Worm (Caenorhabditis elegans) whole organism, L4/young adult: ENCODE measurements around the gene pdtf-1.
"Not testable (repeated sequence)": the region's sequence is repeated elsewhere in the genome, so short reads cannot be mapped to it uniquely, and the experiment has no call there.

Experiments
- W03F9.2 ChIP-seq: fragments of 150-350 bp; optimal IDR thresholded peaks from 2 replicates; lab custom pipeline; 2014; ENCODE audit warnings: missing biosample characterization, missing genetic modification characterization
- dao-5 ChIP-seq: sonication (generic microtip); optimal IDR thresholded peaks from 2 replicates; lab custom pipeline; 2016; ENCODE audit warnings: missing genotype, missing genetic modification characterization, moderate library complexity, missing compliant biosample characterization
- him-1 ChIP-seq: sonication (generic microtip); optimal IDR thresholded peaks from 2 replicates; lab custom pipeline; 2016; ENCODE audit warnings: missing genotype, missing genetic modification reagents, missing genetic modification characterization, missing compliant biosample characterization

pdtf-1 gene

DNA sequence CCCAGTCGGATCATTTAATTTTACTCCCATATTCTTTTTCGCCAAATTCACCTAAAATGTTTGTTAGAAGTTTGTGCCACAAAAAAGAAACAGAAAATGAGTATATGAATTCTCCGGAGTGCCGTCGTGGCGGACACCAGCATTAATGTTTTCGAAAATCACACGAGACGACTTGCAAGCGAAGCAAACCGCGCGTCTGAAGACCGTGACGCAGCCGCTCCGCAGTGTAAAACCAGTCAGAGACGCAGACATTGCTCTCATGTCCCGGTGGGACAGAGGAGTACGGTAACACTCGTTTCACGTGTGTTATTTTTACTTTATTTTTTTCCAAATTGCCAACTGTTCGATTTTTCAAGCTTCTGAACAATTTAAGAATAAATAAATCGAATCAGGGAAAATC, at the start of gene pdtf-1, which contains the start of gene T26A8.4:
pdtf-1 (plus strand) TSS at position 330 of the 400 bp plus-strand sequence.
T26A8.4 (minus strand) TSS at position 185 of the 400 bp plus-strand sequence.
- TF ChIP-seq him-1 (tag; lab: Kevin White, UChicago) (peak; percentile 42), W03F9.2 (tag; lab: Kevin White, UChicago) (peak; percentile 87), dao-5 (tag; lab: Kevin White, UChicago) (no peak)

DNA sequence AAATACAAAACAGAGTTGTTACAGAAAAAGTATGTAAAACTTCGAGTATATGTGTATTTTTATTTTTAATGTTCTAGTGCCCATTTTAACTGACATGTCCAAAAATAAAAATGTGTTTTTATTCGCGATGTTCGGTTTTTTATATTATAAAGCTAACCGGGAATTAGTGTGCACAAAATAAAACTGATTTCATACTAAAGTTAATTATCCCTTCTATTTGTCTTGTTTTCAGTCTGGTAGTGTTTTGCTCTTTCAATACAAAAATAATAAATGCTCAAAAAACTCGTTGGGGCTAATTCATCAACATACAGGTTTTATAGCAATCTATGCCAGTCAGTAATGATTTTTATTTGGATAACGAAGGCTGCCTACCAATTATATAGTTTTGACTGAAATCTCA, 48.1 kb upstream of the pdtf-1 start:
- TF ChIP-seq dao-5 (tag; lab: Kevin White, UChicago) (no peak), W03F9.2 (tag; lab: Kevin White, UChicago) (no peak), him-1 (tag; lab: Kevin White, UChicago) (no peak)

DNA sequence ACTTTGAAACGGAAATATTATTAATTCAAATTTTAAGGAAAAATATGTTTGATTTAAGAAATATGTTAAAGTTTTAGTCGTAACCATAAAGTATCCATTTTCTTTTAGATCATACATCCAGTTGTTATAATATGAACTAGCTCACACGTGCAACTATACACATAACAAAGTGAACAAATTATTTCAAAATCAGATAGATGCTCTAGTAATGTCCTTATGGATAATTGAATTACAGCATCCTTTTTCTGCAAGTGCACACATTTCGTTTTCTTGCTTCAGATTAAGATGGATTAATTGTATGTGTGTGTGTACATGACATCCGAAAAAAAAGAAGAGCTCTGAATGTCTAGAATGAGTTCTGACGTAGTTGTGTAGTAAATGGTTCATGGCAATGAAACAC, 47.2 kb upstream of the pdtf-1 start:
- TF ChIP-seq him-1 (tag; lab: Kevin White, UChicago) (no peak), W03F9.2 (tag; lab: Kevin White, UChicago) (no peak), dao-5 (tag; lab: Kevin White, UChicago) (no peak)

DNA sequence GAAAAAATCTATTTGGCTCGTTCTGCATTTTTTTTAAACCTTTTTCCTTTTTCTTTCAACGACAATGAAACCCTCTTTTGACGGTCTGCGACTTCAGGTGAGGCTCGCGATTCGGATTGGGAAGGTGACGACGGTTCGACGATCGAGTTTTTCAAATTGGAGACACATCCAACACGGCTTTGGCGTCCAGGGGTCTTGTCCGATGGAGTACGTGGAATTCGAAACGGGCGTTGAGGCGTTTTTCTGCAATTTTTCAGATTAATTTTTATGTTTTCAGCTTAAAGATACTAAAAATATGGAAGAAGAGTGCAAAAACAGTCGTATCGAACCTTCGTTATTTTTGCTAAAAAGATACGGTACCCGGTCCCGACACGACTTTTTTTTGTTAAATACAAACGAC, 43.7 kb upstream of the pdtf-1 start, which contains the start of gene D2096.10:
D2096.10 (minus strand) TSS at position 101 of the 400 bp plus-strand sequence.
- not testable (repeated sequence) for TF ChIP-seq dao-5, him-1, W03F9.2 (tag; lab: Kevin White, UChicago)

DNA sequence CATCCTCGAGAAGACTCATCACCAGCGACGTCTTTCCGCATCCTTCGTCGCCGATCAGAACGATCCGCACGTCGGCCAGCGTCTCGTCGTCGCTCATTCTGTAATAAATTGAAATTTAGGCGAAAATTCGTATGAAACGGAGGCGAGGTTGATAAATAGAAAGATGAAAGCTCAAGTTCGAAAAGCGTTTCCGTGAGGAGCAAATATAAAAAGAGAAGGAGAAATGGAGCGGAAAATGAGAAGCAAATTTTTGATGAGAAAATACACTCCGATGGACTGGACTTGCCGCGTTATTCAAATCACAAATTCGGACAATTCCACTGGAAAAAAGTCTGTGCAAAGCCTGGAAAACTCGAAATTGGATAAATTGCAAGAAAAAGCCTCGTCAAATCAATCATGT, 38.7 kb upstream of the pdtf-1 start, which contains the start of gene D2096.11:
D2096.11 (minus strand) TSS at position 101 of the 400 bp plus-strand sequence.
- TF ChIP-seq dao-5 (tag; lab: Kevin White, UChicago), result no peak
- no peak for TF ChIP-seq W03F9.2 (tag; lab: Kevin White, UChicago)
- TF ChIP-seq him-1 (tag; lab: Kevin White, UChicago), result no peak

DNA sequence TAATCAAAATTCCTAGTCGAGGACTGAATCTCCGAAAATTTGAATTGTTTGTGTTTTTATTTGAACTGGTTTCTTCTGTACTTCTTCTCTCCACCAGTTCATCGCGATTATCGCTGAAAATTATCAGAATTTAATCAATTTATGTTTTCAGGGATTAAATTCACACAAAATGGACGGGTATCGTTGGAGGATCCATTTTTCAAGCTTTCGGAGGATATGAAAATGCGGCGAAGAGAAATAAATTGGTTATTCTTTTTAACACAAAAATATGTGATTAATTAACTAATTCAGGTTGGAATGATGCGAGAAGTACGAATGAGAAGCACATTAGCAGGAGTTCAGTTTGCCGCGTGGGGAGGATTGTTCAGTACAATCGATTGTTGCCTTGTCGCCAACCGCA, 36.5 kb upstream of the pdtf-1 start, which contains the start of gene timm-17B.2:
timm-17B.2 (plus strand) TSS at position 301 of the 400 bp plus-strand sequence.
- TF ChIP-seq him-1 (tag; lab: Kevin White, UChicago) (no peak), W03F9.2 (tag; lab: Kevin White, UChicago) (no peak), dao-5 (tag; lab: Kevin White, UChicago) (no peak)

DNA sequence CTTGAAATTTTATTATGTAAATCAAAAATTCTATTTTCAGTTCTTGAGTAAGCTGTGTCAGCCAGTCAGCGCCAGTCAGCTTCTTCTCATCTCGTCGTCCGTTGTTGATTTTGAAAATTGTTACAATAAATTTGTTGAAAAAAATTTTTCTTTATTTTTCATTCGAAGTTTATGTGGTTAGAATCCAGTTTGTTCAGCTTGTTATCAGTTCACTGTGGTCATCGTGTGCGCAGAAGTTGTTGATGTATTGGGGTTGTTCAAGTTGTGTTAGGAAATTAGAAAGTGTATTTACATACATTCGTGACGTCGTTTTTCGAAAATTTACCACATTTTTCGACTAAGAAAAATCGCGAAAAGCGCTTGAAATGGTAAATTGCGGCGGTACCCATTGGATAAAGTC, 35.0 kb upstream of the pdtf-1 start:
- TF ChIP-seq dao-5 (tag; lab: Kevin White, UChicago) (no peak), him-1 (tag; lab: Kevin White, UChicago) (no peak), W03F9.2 (tag; lab: Kevin White, UChicago) (no peak)

DNA sequence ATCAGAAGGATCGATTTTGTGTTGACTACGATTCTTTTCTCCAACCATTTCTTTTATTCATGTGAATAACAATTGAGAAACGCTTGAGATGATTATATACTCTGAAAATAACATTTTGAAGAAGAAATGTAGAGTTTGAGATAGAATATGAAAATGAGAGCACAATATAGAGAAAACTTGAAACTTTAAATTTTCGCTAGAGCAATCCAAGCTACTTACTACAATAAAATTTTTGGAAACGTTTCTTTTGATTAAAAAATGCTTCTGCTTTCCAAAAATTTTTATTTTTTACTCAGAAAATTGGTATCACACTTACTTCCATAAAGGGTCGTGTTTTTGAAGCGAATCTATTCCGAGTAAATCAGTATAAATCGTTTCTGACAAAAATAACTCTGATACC, 11.9 kb upstream of the pdtf-1 start, which contains the start of gene M116.5:
M116.5 (minus strand) TSS at position 101 of the 400 bp plus-strand sequence.
- no peak for TF ChIP-seq him-1 (tag; lab: Kevin White, UChicago)
- no peak for TF ChIP-seq W03F9.2 (tag; lab: Kevin White, UChicago)
- TF ChIP-seq dao-5 (tag; lab: Kevin White, UChicago), result no peak

DNA sequence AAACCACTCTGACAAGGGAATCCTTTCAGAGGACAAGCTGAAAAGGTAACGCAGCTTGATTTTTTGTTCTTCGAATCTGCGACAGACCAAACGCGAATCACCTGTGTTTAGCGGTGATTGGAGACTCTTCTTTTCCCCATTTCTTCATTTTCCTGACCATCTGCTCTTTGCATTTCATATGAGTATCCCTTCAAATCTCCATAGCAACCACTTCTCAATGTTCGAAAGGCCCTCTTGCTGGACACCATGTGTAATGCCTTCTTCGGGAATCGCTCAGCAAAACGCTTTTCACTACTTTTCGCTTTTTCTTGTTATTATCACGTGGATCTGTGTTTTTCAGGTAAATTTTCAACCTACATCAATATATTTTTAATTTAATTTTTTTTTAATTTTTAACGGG, 6.3 kb upstream of the pdtf-1 start, which contains the start of the genes T26A8.3 and tmem-231:
T26A8.3 (minus strand) TSS at position 101 of the 400 bp plus-strand sequence.
tmem-231 (plus strand) TSS at position 249 of the 400 bp plus-strand sequence.
- TF ChIP-seq him-1 (tag; lab: Kevin White, UChicago), result no peak
- no peak for TF ChIP-seq W03F9.2 (tag; lab: Kevin White, UChicago)
- no peak for TF ChIP-seq dao-5 (tag; lab: Kevin White, UChicago)

DNA sequence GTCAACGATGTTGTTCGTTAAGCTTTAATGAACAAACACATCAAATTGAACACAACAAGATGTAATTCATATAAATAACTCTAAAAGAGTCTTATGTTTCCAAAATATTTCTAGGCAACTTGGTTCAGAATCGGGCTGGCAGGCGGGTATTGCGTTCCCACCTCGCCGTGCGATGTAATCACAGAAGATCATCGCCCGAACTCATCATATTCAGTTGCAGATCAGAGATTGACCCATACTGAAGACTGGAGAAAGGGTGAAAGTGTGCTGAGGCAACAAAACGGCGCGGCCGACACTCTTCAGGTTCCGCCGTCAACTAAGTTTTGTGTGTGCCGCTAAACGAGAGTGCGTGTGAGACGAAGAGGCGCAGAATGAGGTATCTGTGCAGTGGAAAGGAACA, 4.3 kb upstream of the pdtf-1 start:
- TF ChIP-seq him-1 (tag; lab: Kevin White, UChicago), result peak; percentile 89
- TF ChIP-seq W03F9.2 (tag; lab: Kevin White, UChicago), result peak; percentile 79
- no peak for TF ChIP-seq dao-5 (tag; lab: Kevin White, UChicago)

DNA sequence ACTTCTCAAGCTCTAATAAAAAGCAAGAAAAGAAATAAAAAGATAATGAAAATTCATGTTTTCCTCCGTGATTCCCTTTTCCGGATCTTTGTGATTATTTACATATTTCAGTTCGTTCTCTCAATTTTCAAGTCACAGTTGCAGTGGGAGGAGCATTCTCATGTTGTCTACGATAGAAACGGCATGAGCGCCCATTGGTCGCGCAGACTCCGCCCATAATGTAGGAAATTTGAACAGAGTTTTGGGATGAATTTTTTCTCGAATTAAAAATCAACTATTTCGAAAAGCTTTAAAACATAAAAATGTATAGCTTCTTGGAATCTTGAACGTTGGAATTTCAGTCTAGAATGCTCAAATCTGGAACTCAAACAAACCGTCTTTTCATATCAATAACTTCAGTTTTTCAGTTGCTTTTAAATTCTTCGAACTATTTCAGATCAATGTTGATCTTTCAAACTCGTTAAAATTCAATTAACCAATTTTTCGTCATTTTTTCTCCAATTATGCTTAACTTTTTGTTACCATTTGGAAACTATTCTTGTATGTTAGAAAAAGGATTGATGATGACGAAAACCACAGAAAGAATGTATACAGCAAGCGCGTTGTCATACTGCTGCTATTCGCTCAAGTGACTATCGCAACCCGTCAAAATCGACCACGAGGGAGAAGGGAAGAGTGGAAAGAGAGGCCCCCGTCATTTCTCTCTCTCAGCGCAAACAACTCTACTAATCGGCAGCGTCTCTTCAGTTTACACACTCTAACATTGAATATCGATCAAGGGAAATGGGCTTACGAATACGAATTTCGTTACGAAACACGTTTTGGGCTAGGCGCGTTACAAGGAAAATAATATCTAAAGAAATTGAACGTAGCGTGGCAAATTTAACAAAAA, 1.0 kb upstream of the pdtf-1 start:
- TF ChIP-seq him-1 (tag; lab: Kevin White, UChicago) (peak; percentile 33), dao-5 (tag; lab: Kevin White, UChicago) (no peak), W03F9.2 (tag; lab: Kevin White, UChicago) (peak; percentile 3)

DNA sequence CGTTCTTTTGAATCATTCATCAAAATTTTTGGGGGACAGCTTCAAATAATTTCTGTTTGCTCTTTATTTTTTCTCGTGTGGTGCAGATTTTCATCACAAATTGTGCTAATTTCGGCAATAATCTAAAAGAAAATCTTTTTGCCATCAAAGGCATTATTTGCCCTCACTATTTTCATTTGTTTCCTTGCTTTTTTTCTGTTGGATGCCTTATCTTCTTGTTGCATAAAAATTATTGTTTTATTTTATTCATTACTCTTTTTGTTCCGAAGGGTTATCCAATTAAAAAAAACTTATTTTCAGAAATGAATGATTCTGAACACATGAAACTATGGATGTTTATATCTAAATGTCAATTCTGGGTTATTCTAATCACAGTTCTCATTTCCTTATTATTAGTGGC, 14.1 kb downstream of the pdtf-1 start, which contains the start of gene T01B11.1:
T01B11.1 (plus strand) TSS at position 301 of the 400 bp plus-strand sequence.
- TF ChIP-seq dao-5 (tag; lab: Kevin White, UChicago), result no peak
- TF ChIP-seq him-1 (tag; lab: Kevin White, UChicago), result no peak
- no peak for TF ChIP-seq W03F9.2 (tag; lab: Kevin White, UChicago)

DNA sequence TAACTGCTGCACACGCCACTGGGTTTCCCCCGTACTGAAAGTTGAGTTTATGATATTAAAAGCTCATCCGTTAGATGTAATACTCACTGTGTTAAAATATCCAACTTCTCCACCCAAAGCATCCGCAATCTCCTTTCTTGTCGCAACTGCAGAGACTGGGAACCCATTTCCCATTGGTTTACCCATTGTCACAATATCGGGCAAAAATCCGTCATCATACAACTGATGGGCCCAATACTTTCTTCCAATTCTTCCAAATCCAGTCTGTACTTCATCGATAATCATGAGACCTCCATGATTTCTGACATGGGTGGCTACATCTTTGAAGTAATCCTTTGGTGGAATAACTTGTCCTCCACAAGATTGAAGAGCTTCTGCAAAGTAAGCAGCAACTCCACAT, 17.0 kb downstream of the pdtf-1 start:
- TF ChIP-seq W03F9.2 (tag; lab: Kevin White, UChicago) (no peak), dao-5 (tag; lab: Kevin White, UChicago) (no peak), him-1 (tag; lab: Kevin White, UChicago) (no peak)
